Worm (Caenorhabditis elegans): ENCODE results near the gene srx-136.

ce11 chrV:13872895-13873294 is 15.7 kb downstream of the srx-136 start, which contains the start of gene cpt-5:
- no peak for TF ChIP-seq W03F9.2 (tag; optimal IDR thresholded peaks at IDR 0.05)
- TF ChIP-seq him-1 (tag; optimal IDR thresholded peaks at IDR 0.05), result no peak
- no peak for TF ChIP-seq dao-5 (tag; optimal IDR thresholded peaks at IDR 0.05)
